Fruit fly (Drosophila melanogaster) whole organism, embryonic: ENCODE measurements around the gene Tlk.

Experiments used
- Antp ChIP-seq: fragments of 200-800 bp; sonication (Bioruptor generic); optimal IDR thresholded peaks from 3 replicates; lab custom pipeline; 2016; ENCODE audit warnings: missing biosample characterization, missing genetic modification characterization
- Atf3 ChIP-seq: fragments of 200-800 bp; sonication (Bioruptor generic); optimal IDR thresholded peaks from 3 replicates; lab custom pipeline; 2016; ENCODE audit warnings: missing biosample characterization, missing genetic modification characterization
- B-H2 ChIP-seq: fragments of 200-800 bp; sonication (Bioruptor generic); optimal IDR thresholded peaks from 2 replicates; lab custom pipeline; 2018; ENCODE audit warnings: missing biosample characterization, mild to moderate bottlenecking, missing genetic modification characterization
- Bteb2 ChIP-seq: fragments of 200-800 bp; sonication (Bioruptor generic); optimal IDR thresholded peaks from 2 replicates; lab custom pipeline; 2016; ENCODE audit warnings: missing biosample characterization, missing genetic modification characterization
- CG10366 ChIP-seq: fragments of 200-800 bp; sonication (Bioruptor generic); IDR thresholded peaks from 2 replicates; pipeline ENCODE4 v1.3.6; 2022; ENCODE audit warnings: missing biosample characterization, missing genetic modification characterization
- CG12299 ChIP-seq: fragments of 200-800 bp; sonication (Bioruptor generic); optimal IDR thresholded peaks from 2 replicates; lab custom pipeline; 2018; ENCODE audit warnings: missing biosample characterization, mild to moderate bottlenecking, missing genetic modification characterization
- CG12942 ChIP-seq: fragments of 200-800 bp; sonication (Bioruptor generic); optimal IDR thresholded peaks from 3 replicates; lab custom pipeline; 2016; ENCODE audit warnings: missing biosample characterization, missing genetic modification characterization
- CG13296 ChIP-seq: fragments of 200-800 bp; sonication (Bioruptor generic); optimal IDR thresholded peaks from 3 replicates; lab custom pipeline; 2018; ENCODE audit warnings: missing biosample characterization, mild to moderate bottlenecking, missing genetic modification characterization
- CG14014 ChIP-seq: fragments of 200-800 bp; sonication (Bioruptor generic); IDR thresholded peaks from 2 replicates; pipeline ENCODE4 v1.3.6; 2022; ENCODE audit warnings: missing biosample characterization, missing genetic modification characterization
- CG14860 ChIP-seq: fragments of 200-800 bp; sonication (Bioruptor generic); IDR thresholded peaks from 3 replicates; pipeline ENCODE4 v1.3.6; 2022; ENCODE audit warnings: missing biosample characterization, missing genetic modification characterization; ENCODE audit not compliant: partially characterized antibody
- CG1529 ChIP-seq: fragments of 200-800 bp; sonication (Bioruptor generic); optimal IDR thresholded peaks from 3 replicates; lab custom pipeline; 2018; ENCODE audit warnings: missing biosample characterization, missing genetic modification characterization
- CG15514 ChIP-seq: fragments of 200-800 bp; sonication (Bioruptor generic); optimal IDR thresholded peaks from 3 replicates; lab custom pipeline; 2017; ENCODE audit warnings: missing biosample characterization, missing genetic modification characterization, mild to moderate bottlenecking, moderate library complexity, missing genetic modification reagents
- CG17385 ChIP-seq: fragments of 200-800 bp; sonication (Bioruptor generic); optimal IDR thresholded peaks from 3 replicates; lab custom pipeline; 2018; ENCODE audit warnings: missing biosample characterization, mild to moderate bottlenecking, missing genetic modification characterization
- CG18262 ChIP-seq: fragments of 200-800 bp; optimal IDR thresholded peaks from 3 replicates; lab custom pipeline; 2019; ENCODE audit warnings: missing biosample characterization, mild to moderate bottlenecking, missing genetic modification characterization, moderate library complexity
- CG18476 ChIP-seq: fragments of 200-800 bp; sonication (Bioruptor generic); optimal IDR thresholded peaks from 2 replicates; lab custom pipeline; 2016; ENCODE audit warnings: missing biosample characterization, mild to moderate bottlenecking, missing genetic modification characterization
- CG2129 ChIP-seq: fragments of 200-800 bp; sonication (Bioruptor generic); IDR thresholded peaks from 2 replicates; pipeline ENCODE4 v1.3.6; 2022; ENCODE audit warnings: missing biosample characterization, missing genetic modification characterization; ENCODE audit not compliant: partially characterized antibody
- CG33213 ChIP-seq: fragments of 200-800 bp; sonication (Bioruptor generic); optimal IDR thresholded peaks from 3 replicates; lab custom pipeline; 2016; ENCODE audit warnings: missing biosample characterization, missing genetic modification characterization
- CG3726 ChIP-seq: fragments of 200-800 bp; sonication (Bioruptor generic); IDR thresholded peaks from 3 replicates; pipeline ENCODE4, ENCODE4 v1.3.6; 2022; ENCODE audit warnings: missing biosample characterization, missing genetic modification characterization
- CG3838 ChIP-seq: fragments of 200-800 bp; sonication (Bioruptor generic); optimal IDR thresholded peaks from 3 replicates; lab custom pipeline; 2016; ENCODE audit warnings: missing biosample characterization, missing genetic modification characterization
- CG4854 ChIP-seq: fragments of 200-800 bp; sonication (Bioruptor generic); optimal IDR thresholded peaks from 2 replicates; lab custom pipeline; 2016; ENCODE audit warnings: missing biosample characterization, missing genetic modification characterization, inconsistent platforms
- CG5953 ChIP-seq: fragments of 200-800 bp; sonication (Bioruptor generic); IDR thresholded peaks from 2 replicates; pipeline ENCODE4 v1.3.6; 2022; ENCODE audit warnings: missing biosample characterization, missing genetic modification characterization
- CG7271 ChIP-seq: fragments of 200-800 bp; sonication (Bioruptor generic); optimal IDR thresholded peaks from 2 replicates; lab custom pipeline; 2018; ENCODE audit warnings: missing biosample characterization, mild to moderate bottlenecking, missing genetic modification characterization, moderate library complexity
- CG7745 ChIP-seq: fragments of 200-800 bp; sonication (Bioruptor generic); optimal IDR thresholded peaks from 2 replicates; lab custom pipeline; 2018; ENCODE audit warnings: missing biosample characterization, mild to moderate bottlenecking, missing genetic modification characterization, moderate library complexity
- CG8388 ChIP-seq: fragments of 200-800 bp; sonication (Bioruptor generic); optimal IDR thresholded peaks from 2 replicates; lab custom pipeline; 2019; ENCODE audit warnings: missing biosample characterization, mild to moderate bottlenecking, missing genetic modification characterization, moderate library complexity
- CG8924 ChIP-seq: fragments of 200-800 bp; optimal IDR thresholded peaks from 3 replicates; lab custom pipeline; 2019; ENCODE audit warnings: missing biosample characterization, mild to moderate bottlenecking, missing genetic modification characterization, moderate library complexity
- CG9609 ChIP-seq: fragments of 200-800 bp; sonication (Bioruptor generic); optimal IDR thresholded peaks from 3 replicates; lab custom pipeline; 2016; ENCODE audit warnings: missing biosample characterization, missing genetic modification characterization
- Dbx ChIP-seq: fragments of 200-800 bp; sonication (Bioruptor generic); IDR thresholded peaks from 3 replicates; pipeline ENCODE4 v1.3.6; 2022; ENCODE audit warnings: missing biosample characterization, missing genetic modification characterization
- Drgx ChIP-seq: fragments of 200-800 bp; sonication (Bioruptor generic); IDR thresholded peaks from 2 replicates; pipeline ENCODE4 v1.3.6; 2022; ENCODE audit warnings: missing biosample characterization, missing genetic modification characterization
- Elba2 ChIP-seq: fragments of 200-800 bp; sonication (Bioruptor generic); optimal IDR thresholded peaks from 3 replicates; lab custom pipeline; 2016; ENCODE audit warnings: missing biosample characterization, missing genetic modification characterization
- Myb ChIP-seq: fragments of 200-800 bp; sonication (Bioruptor generic); optimal IDR thresholded peaks from 2 replicates; lab custom pipeline; 2016; ENCODE audit warnings: missing biosample characterization, missing genetic modification characterization
- Oli ChIP-seq: fragments of 200-800 bp; sonication (Bioruptor generic); optimal IDR thresholded peaks from 2 replicates; lab custom pipeline; 2018; ENCODE audit warnings: missing biosample characterization, mild to moderate bottlenecking, missing genetic modification characterization, moderate library complexity
- Ptx1 ChIP-seq: fragments of 200-800 bp; sonication (Bioruptor generic); IDR thresholded peaks from 2 replicates; pipeline ENCODE4 v1.3.6; 2022; ENCODE audit warnings: missing biosample characterization, missing genetic modification characterization
- Sin3A ChIP-seq: fragments of >200 bp; optimal IDR thresholded peaks from 2 replicates; lab custom pipeline; 2018
- Six4 ChIP-seq: fragments of 200-800 bp; sonication (Bioruptor generic); optimal IDR thresholded peaks from 2 replicates; lab custom pipeline; 2016; ENCODE audit warnings: missing biosample characterization, missing genetic modification characterization
- Taf1 ChIP-seq: fragments of 200-800 bp; sonication (Bioruptor generic); IDR thresholded peaks from 2 replicates; pipeline ENCODE4 v1.3.6; 2022; ENCODE audit warnings: missing biosample characterization, missing genetic modification characterization
- bab2 ChIP-seq: fragments of 200-800 bp; sonication (Bioruptor generic); optimal IDR thresholded peaks from 2 replicates; lab custom pipeline; 2016; ENCODE audit warnings: missing biosample characterization, missing genetic modification characterization
- br ChIP-seq: fragments of >200 bp; optimal IDR thresholded peaks from 2 replicates; lab custom pipeline; 2017
- caup ChIP-seq: fragments of 200-800 bp; sonication (Bioruptor generic); optimal IDR thresholded peaks from 3 replicates; lab custom pipeline; 2017; ENCODE audit warnings: missing biosample characterization, mild to moderate bottlenecking, missing genetic modification characterization, moderate library complexity; ENCODE audit not compliant: severe bottlenecking
- corto ChIP-seq: fragments of 200-800 bp; sonication (Bioruptor generic); optimal IDR thresholded peaks from 2 replicates; lab custom pipeline; 2016; ENCODE audit warnings: missing biosample characterization, mild to moderate bottlenecking, missing genetic modification characterization, moderate library complexity
- dmrt99B ChIP-seq: fragments of 200-800 bp; sonication (Bioruptor generic); optimal IDR thresholded peaks from 2 replicates; lab custom pipeline; 2018; ENCODE audit warnings: missing biosample characterization, mild to moderate bottlenecking, missing genetic modification characterization, moderate library complexity
- en ChIP-seq: fragments of 200-800 bp; sonication (Bioruptor generic); optimal IDR thresholded peaks from 2 replicates; lab custom pipeline; 2016; ENCODE audit warnings: missing biosample characterization, missing genetic modification characterization
- hkb ChIP-seq, 2 experiments: fragments of 200-800 bp in 1 of 2; fragments of >200 bp in 1 of 2; sonication (Bioruptor generic) in 1 of 2; IDR thresholded peaks in 1 of 2; optimal IDR thresholded peaks in 1 of 2; 2 replicates each; pipeline versions ENCODE4 v1.3.6 to Lab custom; 2017 to 2022; ENCODE audit warnings: missing biosample characterization in 1 of 2, missing genetic modification characterization in 1 of 2
- hth ChIP-seq: fragments of >200 bp; optimal IDR thresholded peaks from 2 replicates; lab custom pipeline; 2017; ENCODE audit warnings: inconsistent platforms
- insv ChIP-seq, 2 experiments: fragments of 200-800 bp; sonication (Bioruptor generic); optimal IDR thresholded peaks; 3 replicates each; lab custom pipeline; 2016 to 2018; ENCODE audit warnings: missing biosample characterization in 2 of 2, missing genetic modification characterization in 2 of 2
- jing ChIP-seq: fragments of 200-800 bp; sonication (Bioruptor generic); optimal IDR thresholded peaks from 2 replicates; lab custom pipeline; 2018; ENCODE audit warnings: missing biosample characterization, mild to moderate bottlenecking, missing genetic modification characterization
- lilli ChIP-seq: fragments of 200-800 bp; sonication (Bioruptor generic); optimal IDR thresholded peaks from 3 replicates; lab custom pipeline; 2016; ENCODE audit warnings: missing biosample characterization, missing genetic modification characterization
- nau ChIP-seq: fragments of 200-800 bp; sonication (Bioruptor generic); optimal IDR thresholded peaks from 3 replicates; lab custom pipeline; 2017; ENCODE audit warnings: missing biosample characterization, mild to moderate bottlenecking, missing genetic modification characterization, missing genetic modification reagents
- odd ChIP-seq: fragments of 200-800 bp; sonication (Bioruptor generic); optimal IDR thresholded peaks from 2 replicates; lab custom pipeline; 2017; ENCODE audit warnings: missing biosample characterization, mild to moderate bottlenecking, missing genetic modification characterization
- prd ChIP-seq, 3 experiments: fragments of >200 bp in 2 of 3; fragments of 200-800 bp in 1 of 3; sonication (Bioruptor generic) in 1 of 3; optimal IDR thresholded peaks in 2 of 3; IDR thresholded peaks in 1 of 3; 2 replicates in 2 of 3; 3 replicates in 1 of 3; pipeline versions ENCODE4 v1.3.6 to Lab custom; 2017 to 2022; ENCODE audit warnings: missing biosample characterization in 1 of 3, missing genetic modification characterization in 1 of 3
- run ChIP-seq: fragments of 200-800 bp; sonication (Bioruptor generic); optimal IDR thresholded peaks from 3 replicates; lab custom pipeline; 2018; ENCODE audit warnings: missing biosample characterization, mild to moderate bottlenecking, missing genetic modification characterization
- tx ChIP-seq: fragments of 200-800 bp; sonication (Bioruptor generic); optimal IDR thresholded peaks from 2 replicates; lab custom pipeline; 2016; ENCODE audit warnings: missing biosample characterization, missing genetic modification characterization
- zfh1 ChIP-seq: fragments of 200-800 bp; sonication (Bioruptor generic); IDR thresholded peaks from 3 replicates; pipeline ENCODE4 v1.3.6; 2022; ENCODE audit warnings: missing biosample characterization, missing genetic modification characterization

Tlk gene

DNA sequence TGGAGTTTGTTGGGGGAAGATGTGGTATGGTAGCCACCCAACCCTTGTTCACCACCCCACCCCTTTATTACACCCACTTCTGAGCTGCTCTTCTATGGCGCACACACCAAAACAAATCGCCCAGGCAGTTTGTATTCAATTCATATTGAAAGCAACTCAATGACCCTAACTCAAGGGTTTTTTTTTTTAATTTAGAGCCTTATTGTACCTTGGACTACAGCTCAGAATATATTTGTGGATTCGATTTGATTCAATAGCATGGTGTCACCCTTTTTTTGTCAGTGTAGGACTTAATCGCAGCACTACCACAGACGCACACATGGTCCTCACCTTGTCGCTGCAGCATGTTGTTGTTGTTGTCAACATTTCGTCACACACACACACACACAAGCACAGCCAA, 2.4 kb downstream of the Tlk start (continued):
- TF ChIP-seq tx (GFP tag; lab: Kevin White, UChicago) (no peak), hth (no peak), CG3726 (GFP tag; lab: Robert Waterston, UW) (no peak), Dbx (GFP tag; lab: Robert Waterston, UW) (no peak), Taf1 (no peak), dmrt99B (tag; lab: Kevin White, UChicago) (peak; percentile 43), CG7271 (no peak), hkb (optimal IDR thresholded peaks at IDR 0.05; lab: Kevin White, UChicago) (no peak), hkb (GFP tag; IDR thresholded peaks at IDR 0.05; lab: Robert Waterston, UW) (peak; percentile 49; the same call in 1 of the 2 replicates), CG17385 (GFP tag; lab: Kevin White, UChicago) (no peak), run (no peak), prd (optimal IDR thresholded peaks at IDR 0.05; lab: Kevin White, UChicago) (no peak), prd (GFP tag; IDR thresholded peaks at IDR 0.05; lab: Robert Waterston, UW) (peak; percentile 47; the same call in 1 of the 3 replicates), jing (GFP tag; lab: Kevin White, UChicago) (no peak), CG4854 (GFP tag; lab: Kevin White, UChicago) (no peak), CG13296 (GFP tag; lab: Kevin White, UChicago) (no peak), CG2129 (GFP tag; lab: Robert Waterston, UW) (no peak), Antp (GFP tag; lab: Kevin White, UChicago) (no peak), CG14014 (GFP tag; lab: Robert Waterston, UW) (no peak), CG18476 (no peak), CG5953 (GFP tag; lab: Robert Waterston, UW) (no peak), Ptx1 (peak; percentile 35), CG18262 (no peak), Bteb2 (no peak), Drgx (GFP tag; lab: Robert Waterston, UW) (peak; percentile 76), CG15514 (GFP tag; lab: Kevin White, UChicago) (no peak), Oli (tag; lab: Kevin White, UChicago) (peak; percentile 9), caup (no peak), CG14860 (GFP tag; lab: Robert Waterston, UW) (no peak), CG8924 (tag; lab: Kevin White, UChicago) (no peak), en (GFP tag; lab: Kevin White, UChicago) (no peak), insv (GFP tag; optimal IDR thresholded peaks at IDR 0.05; lab: Kevin White, UChicago) (no peak), Six4 (GFP tag; lab: Kevin White, UChicago) (no peak), Elba2 (GFP tag; lab: Kevin White, UChicago) (no peak), CG12299 (tag; lab: Kevin White, UChicago) (no peak), corto (GFP tag; lab: Kevin White, UChicago) (no peak), Myb (GFP tag; lab: Kevin White, UChicago) (no peak), lilli (GFP tag; lab: Kevin White, UChicago) (no peak), CG10366 (GFP tag; lab: Robert Waterston, UW) (no peak; the same call in 1 of the 2 replicates), odd (GFP tag; lab: Kevin White, UChicago) (no peak), CG7745 (no peak), zfh1 (GFP tag; lab: Robert Waterston, UW) (peak; percentile 45; the same call in 1 of the 3 replicates), B-H2 (GFP tag; lab: Kevin White, UChicago) (no peak), CG12942 (GFP tag; lab: Kevin White, UChicago) (no peak), Atf3 (GFP tag; lab: Kevin White, UChicago) (no peak), bab2 (GFP tag; lab: Kevin White, UChicago) (peak; percentile 3), nau (GFP tag; lab: Kevin White, UChicago) (no peak), Sin3A (lab: Kevin White, UChicago) (no peak), CG33213 (no peak), CG9609 (GFP tag; lab: Kevin White, UChicago) (peak; percentile 26), br (no peak), CG3838 (GFP tag; lab: Kevin White, UChicago) (no peak), CG8388 (peak; percentile 12), CG1529 (GFP tag; lab: Kevin White, UChicago) (no peak)
